Worm (Caenorhabditis elegans): ENCODE data around the gene C04C11.1.

ce11 chrX:14044362-14044761 lies 24.0 kb downstream of the C04C11.1 start:
- no peak for TF ChIP-seq flt-1 (GFP tag; IDR thresholded peaks at IDR 0.05)
- TF ChIP-seq ztf-29 (GFP tag; IDR thresholded peaks at IDR 0.05): no peak
- no peak for TF ChIP-seq T22C8.4 (GFP tag; IDR thresholded peaks at IDR 0.05)
- no peak for TF ChIP-seq klf-2 (GFP tag; conservative IDR thresholded peaks at IDR 0.05)
- TF ChIP-seq ref-1 (GFP tag; conservative IDR thresholded peaks at IDR 0.05): no peak

Data from whole organism, midembryonic.